Fruit fly (Drosophila melanogaster) whole organism, prepupa: Measurements from ENCODE around the gene CG13901.

Experiments
- CG10669 ChIP-seq: fragments of 200-800 bp; sonication (Bioruptor generic); optimal IDR thresholded peaks from 3 replicates; lab custom pipeline; 2018; ENCODE audit warnings: missing biosample characterization, mild to moderate bottlenecking, missing genetic modification characterization, moderate library complexity
- CG11294 ChIP-seq: fragments of 200-800 bp; sonication (Bioruptor generic); IDR thresholded peaks from 2 replicates; pipeline ENCODE4 v1.3.6; 2022; ENCODE audit warnings: missing biosample characterization, missing genetic modification characterization
- CG11902 ChIP-seq: fragments of 200-800 bp; sonication (Bioruptor generic); optimal IDR thresholded peaks from 3 replicates; lab custom pipeline; 2016; ENCODE audit warnings: missing biosample characterization, missing genetic modification characterization
- CG15336 ChIP-seq: fragments of 200-800 bp; sonication (Bioruptor generic); IDR thresholded peaks from 2 replicates; pipeline ENCODE4 v1.3.6; 2022; ENCODE audit warnings: missing biosample characterization, missing genetic modification characterization
- CG1621 ChIP-seq: fragments of 200-800 bp; sonication (Bioruptor generic); optimal IDR thresholded peaks from 3 replicates; lab custom pipeline; 2018; ENCODE audit warnings: missing biosample characterization, mild to moderate bottlenecking, missing genetic modification characterization
- CG3032 ChIP-seq: fragments of 200-800 bp; optimal IDR thresholded peaks from 2 replicates; lab custom pipeline; 2019; ENCODE audit warnings: missing biosample characterization, mild to moderate bottlenecking, missing genetic modification characterization, moderate library complexity
- CG31627 ChIP-seq: fragments of 200-800 bp; sonication (Bioruptor generic); optimal IDR thresholded peaks from 3 replicates; lab custom pipeline; 2016; ENCODE audit warnings: missing biosample characterization, missing genetic modification characterization
- CG32006 ChIP-seq: fragments of 200-800 bp; sonication (Bioruptor generic); optimal IDR thresholded peaks from 3 replicates; lab custom pipeline; 2017; ENCODE audit warnings: missing biosample characterization, mild to moderate bottlenecking, missing genetic modification characterization
- CG34406 ChIP-seq: fragments of 200-800 bp; sonication (Bioruptor generic); optimal IDR thresholded peaks from 3 replicates; lab custom pipeline; 2016; ENCODE audit warnings: missing biosample characterization, missing genetic modification characterization
- CG3919 ChIP-seq: fragments of 200-800 bp; sonication (Bioruptor generic); optimal IDR thresholded peaks from 3 replicates; lab custom pipeline; 2016; ENCODE audit warnings: missing biosample characterization, missing genetic modification characterization
- CG4318 ChIP-seq: fragments of 200-800 bp; sonication (Bioruptor generic); optimal IDR thresholded peaks from 3 replicates; lab custom pipeline; 2017; ENCODE audit warnings: missing biosample characterization, mild to moderate bottlenecking, missing genetic modification characterization
- CG6163 ChIP-seq: fragments of 200-800 bp; sonication (Bioruptor generic); IDR thresholded peaks from 3 replicates; pipeline ENCODE4 v1.3.6; 2022; ENCODE audit warnings: missing biosample characterization, missing genetic modification characterization
- CG6276 ChIP-seq: fragments of 200-800 bp; sonication (Bioruptor generic); optimal IDR thresholded peaks from 2 replicates; lab custom pipeline; 2017; ENCODE audit warnings: missing biosample characterization, mild to moderate bottlenecking, missing genetic modification characterization
- CG6808 ChIP-seq: fragments of 200-800 bp; sonication (Bioruptor generic); optimal IDR thresholded peaks from 3 replicates; lab custom pipeline; 2017; ENCODE audit warnings: missing biosample characterization, missing genetic modification characterization, mild to moderate bottlenecking, moderate library complexity, missing genetic modification reagents
- CG8632 ChIP-seq: fragments of 200-800 bp; sonication (Bioruptor generic); optimal IDR thresholded peaks from 3 replicates; lab custom pipeline; 2016; ENCODE audit warnings: missing biosample characterization, missing genetic modification characterization
- CG9139 ChIP-seq: fragments of 200-800 bp; sonication (Bioruptor generic); optimal IDR thresholded peaks from 3 replicates; lab custom pipeline; 2017; ENCODE audit warnings: missing biosample characterization, mild to moderate bottlenecking, missing genetic modification characterization
- Eip75B ChIP-seq: fragments of 200-800 bp; sonication (Bioruptor generic); optimal IDR thresholded peaks from 3 replicates; lab custom pipeline; 2016; ENCODE audit warnings: missing biosample characterization, missing genetic modification characterization
- Eip78C ChIP-seq: fragments of 200-800 bp; sonication (Bioruptor generic); peaks from one replicate; lab custom pipeline; 2016; ENCODE audit warnings: missing biosample characterization, missing genetic modification characterization
- Eip93F ChIP-seq: fragments of 200-800 bp; sonication (Bioruptor generic); optimal IDR thresholded peaks from 2 replicates; lab custom pipeline; 2016; ENCODE audit warnings: missing biosample characterization, mild to moderate bottlenecking, missing genetic modification characterization
- Ets21C ChIP-seq: fragments of 200-800 bp; sonication (Bioruptor generic); optimal IDR thresholded peaks from 3 replicates; lab custom pipeline; 2016; ENCODE audit warnings: missing biosample characterization, missing genetic modification characterization
- Ets96B ChIP-seq: fragments of 200-800 bp; optimal IDR thresholded peaks from 2 replicates; lab custom pipeline; 2019; ENCODE audit warnings: missing biosample characterization, mild to moderate bottlenecking, missing genetic modification characterization, moderate library complexity
- Gug ChIP-seq: fragments of 200-800 bp; sonication (Bioruptor generic); IDR thresholded peaks from 2 replicates; pipeline ENCODE4 v1.3.6; 2022; ENCODE audit warnings: missing biosample characterization, missing genetic modification characterization
- Hr39 ChIP-seq: fragments of 200-800 bp; sonication (Bioruptor generic); optimal IDR thresholded peaks from 2 replicates; lab custom pipeline; 2016; ENCODE audit warnings: missing biosample characterization, missing genetic modification characterization
- Hr4 ChIP-seq: fragments of 200-800 bp; sonication (Bioruptor generic); optimal IDR thresholded peaks from 3 replicates; lab custom pipeline; 2016; ENCODE audit warnings: missing biosample characterization, missing genetic modification characterization
- Lpt ChIP-seq: fragments of 200-800 bp; sonication (Bioruptor generic); optimal IDR thresholded peaks from 3 replicates; lab custom pipeline; 2016; ENCODE audit warnings: missing biosample characterization, missing genetic modification characterization
- Met ChIP-seq: fragments of 200-800 bp; sonication (Bioruptor generic); optimal IDR thresholded peaks from 3 replicates; lab custom pipeline; 2016; ENCODE audit warnings: missing biosample characterization, missing genetic modification characterization
- Sox14 ChIP-seq: fragments of 200-800 bp; sonication (Bioruptor generic); optimal IDR thresholded peaks from 3 replicates; lab custom pipeline; 2016; ENCODE audit warnings: missing biosample characterization, missing genetic modification characterization
- Sox15 ChIP-seq: fragments of 200-800 bp; sonication (Bioruptor generic); optimal IDR thresholded peaks from 3 replicates; lab custom pipeline; 2016; ENCODE audit warnings: missing biosample characterization, missing genetic modification characterization
- achi ChIP-seq: fragments of 200-800 bp; sonication (Bioruptor generic); optimal IDR thresholded peaks from 3 replicates; lab custom pipeline; 2016; ENCODE audit warnings: missing biosample characterization, missing genetic modification characterization
- acj6 ChIP-seq: fragments of 200-800 bp; sonication (Bioruptor generic); optimal IDR thresholded peaks from 3 replicates; lab custom pipeline; 2016; ENCODE audit warnings: missing biosample characterization, missing genetic modification characterization
- cyc ChIP-seq: fragments of 200-800 bp; sonication (Bioruptor generic); optimal IDR thresholded peaks from 3 replicates; lab custom pipeline; 2016; ENCODE audit warnings: missing biosample characterization, missing genetic modification characterization
- dac ChIP-seq: fragments of 200-800 bp; sonication (Bioruptor generic); optimal IDR thresholded peaks from 2 replicates; lab custom pipeline; 2017; ENCODE audit warnings: missing biosample characterization, mild to moderate bottlenecking, missing genetic modification characterization
- dsx ChIP-seq: fragments of 200-800 bp; optimal IDR thresholded peaks from 3 replicates; lab custom pipeline; 2019; ENCODE audit warnings: missing biosample characterization, mild to moderate bottlenecking, missing genetic modification characterization, moderate library complexity; ENCODE audit not compliant: poor library complexity, severe bottlenecking
- eg ChIP-seq: fragments of 200-800 bp; sonication (Bioruptor generic); IDR thresholded peaks from 3 replicates; pipeline ENCODE4 v1.3.6; 2022; ENCODE audit warnings: missing biosample characterization, missing genetic modification characterization
- fd59A ChIP-seq: fragments of 200-800 bp; sonication (Bioruptor generic); optimal IDR thresholded peaks from 2 replicates; lab custom pipeline; 2017; ENCODE audit warnings: missing biosample characterization, mild to moderate bottlenecking, missing genetic modification characterization, missing genetic modification reagents
- fd85E ChIP-seq: fragments of 200-800 bp; sonication (Bioruptor generic); optimal IDR thresholded peaks from 3 replicates; lab custom pipeline; 2016; ENCODE audit warnings: missing biosample characterization, missing genetic modification characterization
- lz ChIP-seq: fragments of 200-800 bp; sonication (Bioruptor generic); optimal IDR thresholded peaks from 3 replicates; lab custom pipeline; 2016; ENCODE audit warnings: missing biosample characterization, missing genetic modification characterization
- net ChIP-seq: fragments of 200-800 bp; sonication (Bioruptor generic); optimal IDR thresholded peaks from 3 replicates; lab custom pipeline; 2016; ENCODE audit warnings: missing biosample characterization, missing genetic modification characterization
- pdm3 ChIP-seq: fragments of 200-800 bp; sonication (Bioruptor generic); optimal IDR thresholded peaks from 3 replicates; lab custom pipeline; 2016; ENCODE audit warnings: missing biosample characterization, missing genetic modification characterization
- spab ChIP-seq: fragments of 200-800 bp; sonication (Bioruptor generic); optimal IDR thresholded peaks from 2 replicates; lab custom pipeline; 2017; ENCODE audit warnings: missing biosample characterization, mild to moderate bottlenecking, missing genetic modification characterization, missing genetic modification reagents
- ss ChIP-seq, 2 experiments: fragments of 200-800 bp; sonication (Bioruptor generic); optimal IDR thresholded peaks; 2 replicates in 1 of 2; 3 replicates in 1 of 2; lab custom pipeline; 2017 to 2018; ENCODE audit warnings: mild to moderate bottlenecking in 2 of 2, missing biosample characterization in 2 of 2, missing genetic modification characterization in 2 of 2, moderate library complexity in 1 of 2
- svp ChIP-seq: fragments of 200-800 bp; sonication (Bioruptor generic); peaks from one replicate; lab custom pipeline; 2016; ENCODE audit warnings: missing biosample characterization, missing genetic modification characterization

Gene CG13901

dm6 chr3L:817708-818107, 19.9 kb downstream of the CG13901 start (continued):
- TF ChIP-seq CG11902 (GFP tag; lab: Kevin White, UChicago): peak; percentile 34
- TF ChIP-seq CG6163 (GFP tag; lab: Robert Waterston, UW): peak; percentile 35; the same call in 1 of the 3 replicates
- TF ChIP-seq Sox15 (GFP tag; lab: Kevin White, UChicago): peak; percentile 43
- TF ChIP-seq spab: no peak
- TF ChIP-seq CG31627 (GFP tag; lab: Kevin White, UChicago): peak; percentile 53
- peak; percentile 49 for TF ChIP-seq achi (GFP tag; lab: Kevin White, UChicago)
- no peak for TF ChIP-seq Lpt (GFP tag; lab: Kevin White, UChicago)
- TF ChIP-seq CG11294 (GFP tag; lab: Robert Waterston, UW): no peak
- TF ChIP-seq CG1621 (tag; lab: Kevin White, UChicago): peak; percentile 16
- TF ChIP-seq ss (GFP tag; optimal IDR thresholded peaks at IDR 0.05; lab: Kevin White, UChicago): peak in 1 of 2 experiments; percentile 30
- TF ChIP-seq fd85E: no peak
- peak; percentile 41 for TF ChIP-seq Sox14
- peak; percentile 39 for TF ChIP-seq Ets96B (tag; lab: Kevin White, UChicago)
- TF ChIP-seq CG34406 (GFP tag; lab: Kevin White, UChicago): peak; percentile 56
- peak; percentile 92 for TF ChIP-seq Eip78C (GFP tag; lab: Kevin White, UChicago)
- TF ChIP-seq lz (GFP tag; lab: Kevin White, UChicago): peak; percentile 54
- TF ChIP-seq svp: peak; percentile 84
- no peak for TF ChIP-seq Gug (GFP tag; lab: Robert Waterston, UW)
- peak; percentile 74 for TF ChIP-seq Met (GFP tag; lab: Kevin White, UChicago)
- TF ChIP-seq Eip75B (GFP tag; lab: Kevin White, UChicago): peak; percentile 54
- no peak for TF ChIP-seq CG9139 (GFP tag; lab: Kevin White, UChicago)
- TF ChIP-seq, all 60 proteins: peak for 40

DNA sequence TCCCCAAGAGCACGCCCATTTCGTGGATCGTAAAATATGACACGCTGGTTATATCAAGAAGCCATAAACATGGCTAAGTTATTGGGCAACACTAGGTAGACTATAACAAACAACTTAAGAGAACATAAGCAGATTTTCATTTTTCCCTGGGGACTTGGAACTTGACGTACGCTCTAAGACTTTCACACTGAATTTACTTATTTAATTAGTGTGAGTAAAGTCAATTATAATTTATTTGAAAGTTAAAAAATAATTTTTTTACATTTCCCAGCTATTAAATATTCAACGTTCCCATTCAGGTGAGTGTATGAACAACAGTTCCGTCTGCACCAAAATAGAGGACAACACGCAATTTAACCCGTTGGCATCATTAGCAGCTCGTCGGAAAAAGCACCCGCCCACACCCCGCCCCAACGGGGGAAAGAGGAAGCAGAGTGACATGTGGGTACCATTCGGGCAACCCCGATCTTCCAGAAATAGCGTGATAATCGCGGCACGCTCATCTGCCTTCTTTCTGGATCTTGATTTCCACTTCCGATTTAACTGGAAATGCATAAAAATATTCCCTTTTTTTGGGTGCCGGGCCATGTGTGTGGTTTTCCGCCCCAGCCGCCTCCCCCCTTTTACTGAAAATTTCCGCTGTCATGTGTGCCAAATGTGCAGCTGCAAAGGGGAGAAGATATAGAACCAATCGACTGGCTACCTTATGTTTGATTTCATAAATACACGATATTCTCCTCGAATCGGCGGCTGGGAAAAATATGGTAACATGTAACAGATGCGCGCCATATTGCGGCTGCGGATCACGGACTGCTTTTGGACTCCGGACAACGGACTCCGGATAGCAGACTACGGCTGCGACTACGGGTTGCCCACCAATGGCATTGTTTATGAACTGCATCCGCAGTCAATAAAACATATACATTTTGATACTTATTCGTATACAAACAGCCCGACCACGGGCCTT, 22.1 kb downstream of the CG13901 start:
- TF ChIP-seq Eip93F (GFP tag; lab: Kevin White, UChicago) (no peak), CG3032 (tag; lab: Kevin White, UChicago) (no peak), svp (peak; percentile 47), CG1621 (tag; lab: Kevin White, UChicago) (peak; percentile 81), Eip78C (GFP tag; lab: Kevin White, UChicago) (peak; percentile 64), CG15336 (GFP tag; lab: Robert Waterston, UW) (0 out of 2 replicates have a peak, but pooled peaks have one; percentile 18), eg (GFP tag; lab: Robert Waterston, UW) (peak; percentile 37; the same call in 1 of the 3 replicates), CG8632 (no peak), CG32006 (GFP tag; lab: Kevin White, UChicago) (no peak)

dm6 chr3L:813911-814310, 23.7 kb downstream of the CG13901 start:
- TF ChIP-seq CG4318 (GFP tag; lab: Kevin White, UChicago) (no peak), lz (GFP tag; lab: Kevin White, UChicago) (no peak), eg (GFP tag; lab: Robert Waterston, UW) (peak; percentile 40; the same call in 2 of the 3 replicates), ss (GFP tag; optimal IDR thresholded peaks at IDR 0.05; lab: Kevin White, UChicago) (peak in 1 of 2 experiments; percentile 25), CG3919 (GFP tag; lab: Kevin White, UChicago) (peak; percentile 34), Ets96B (tag; lab: Kevin White, UChicago) (peak; percentile 12), CG6163 (GFP tag; lab: Robert Waterston, UW) (peak; percentile 54), CG3032 (tag; lab: Kevin White, UChicago) (peak; percentile 22), CG10669 (GFP tag; lab: Kevin White, UChicago) (peak; percentile 16), CG6276 (GFP tag; lab: Kevin White, UChicago) (no peak), Sox15 (GFP tag; lab: Kevin White, UChicago) (no peak), net (GFP tag; lab: Kevin White, UChicago) (peak; percentile 28), CG32006 (GFP tag; lab: Kevin White, UChicago) (peak; percentile 30), fd59A (no peak), CG11294 (GFP tag; lab: Robert Waterston, UW) (no peak), dsx (peak; percentile 0), Ets21C (GFP tag; lab: Kevin White, UChicago) (no peak), CG34406 (GFP tag; lab: Kevin White, UChicago) (no peak), CG15336 (GFP tag; lab: Robert Waterston, UW) (no peak), Met (GFP tag; lab: Kevin White, UChicago) (no peak), CG1621 (tag; lab: Kevin White, UChicago) (no peak), CG6808 (GFP tag; lab: Kevin White, UChicago) (no peak), cyc (GFP tag; lab: Kevin White, UChicago) (no peak), Hr4 (no peak), Gug (GFP tag; lab: Robert Waterston, UW) (peak; percentile 27; the same call in 1 of the 2 replicates), acj6 (GFP tag; lab: Kevin White, UChicago) (no peak), spab (peak; percentile 14), pdm3 (GFP tag; lab: Kevin White, UChicago) (peak; percentile 28), CG31627 (GFP tag; lab: Kevin White, UChicago) (no peak), Hr39 (GFP tag; lab: Kevin White, UChicago) (no peak), dac (GFP tag; lab: Kevin White, UChicago) (no peak), achi (GFP tag; lab: Kevin White, UChicago) (peak; percentile 22)
